Fruit fly (Drosophila melanogaster) whole organism, pupa: ENCODE results near the gene CG32104.

Experiments
- CG10348 ChIP-seq: fragments of 200-800 bp; sonication (Bioruptor generic); IDR thresholded peaks from 2 replicates; pipeline ENCODE4 v1.3.6; 2022; ENCODE audit warnings: missing biosample characterization, missing genetic modification characterization
- CG12605 ChIP-seq: fragments of 200-800 bp; sonication (Bioruptor generic); IDR thresholded peaks from 2 replicates; pipeline ENCODE4 v1.3.6; 2022; ENCODE audit warnings: missing biosample characterization, missing genetic modification characterization
- CG13204 ChIP-seq: fragments of 200-800 bp; sonication (Bioruptor generic); optimal IDR thresholded peaks from 2 replicates; lab custom pipeline; 2018; ENCODE audit warnings: missing biosample characterization, mild to moderate bottlenecking, missing genetic modification characterization, moderate library complexity
- CG14655 ChIP-seq: fragments of 200-800 bp; sonication (Bioruptor generic); optimal IDR thresholded peaks from 3 replicates; lab custom pipeline; 2017; ENCODE audit warnings: mild to moderate bottlenecking, missing biosample characterization, missing genetic modification reagents, missing genetic modification characterization
- CG15710 ChIP-seq: fragments of 200-800 bp; sonication (Bioruptor generic); optimal IDR thresholded peaks from 2 replicates; lab custom pipeline; 2018; ENCODE audit warnings: missing biosample characterization, mild to moderate bottlenecking, missing genetic modification characterization, moderate library complexity
- CG17806 ChIP-seq: fragments of 200-800 bp; sonication (Bioruptor generic); optimal IDR thresholded peaks from 2 replicates; lab custom pipeline; 2018; ENCODE audit warnings: missing biosample characterization, mild to moderate bottlenecking, missing genetic modification characterization, moderate library complexity
- CG32121 ChIP-seq: fragments of 200-800 bp; sonication (Bioruptor generic); IDR thresholded peaks from 2 replicates; pipeline ENCODE4 v1.3.6; 2022; ENCODE audit warnings: missing biosample characterization, missing genetic modification characterization
- CG34367 ChIP-seq: fragments of 200-800 bp; sonication (Bioruptor generic); optimal IDR thresholded peaks from 2 replicates; lab custom pipeline; 2018; ENCODE audit warnings: missing biosample characterization, mild to moderate bottlenecking, missing genetic modification characterization
- CG4496 ChIP-seq: fragments of 200-800 bp; sonication (Bioruptor generic); IDR thresholded peaks from 3 replicates; pipeline ENCODE4 v1.3.6; 2022; ENCODE audit warnings: missing biosample characterization, missing genetic modification characterization
- CG8159 ChIP-seq: fragments of 200-800 bp; sonication (Bioruptor generic); optimal IDR thresholded peaks from 3 replicates; lab custom pipeline; 2018; ENCODE audit warnings: missing biosample characterization, mild to moderate bottlenecking, missing genetic modification characterization, moderate library complexity
- CG8301 ChIP-seq: fragments of 200-800 bp; sonication (Bioruptor generic); optimal IDR thresholded peaks from 2 replicates; lab custom pipeline; 2018; ENCODE audit warnings: missing biosample characterization, mild to moderate bottlenecking, missing genetic modification characterization
- CG9948 ChIP-seq: fragments of 200-800 bp; sonication (Bioruptor generic); optimal IDR thresholded peaks from 2 replicates; lab custom pipeline; 2018; ENCODE audit warnings: missing biosample characterization, mild to moderate bottlenecking, missing genetic modification characterization, moderate library complexity
- D1 ChIP-seq: fragments of 200-800 bp; sonication (Bioruptor generic); optimal IDR thresholded peaks from 2 replicates; lab custom pipeline; 2018; ENCODE audit warnings: missing biosample characterization, mild to moderate bottlenecking, missing genetic modification characterization, moderate library complexity
- EcR ChIP-seq: fragments of 200-800 bp; sonication (Bioruptor generic); optimal IDR thresholded peaks from 3 replicates; lab custom pipeline; 2019; ENCODE audit warnings: missing biosample characterization, missing genetic modification characterization, mild to moderate bottlenecking, moderate library complexity, missing genetic modification reagents
- Ets98B ChIP-seq: fragments of 200-800 bp; sonication (Bioruptor generic); IDR thresholded peaks from 2 replicates; pipeline ENCODE4 v1.3.6; 2022; ENCODE audit warnings: missing biosample characterization, missing genetic modification characterization
- Pif1A ChIP-seq: fragments of 200-800 bp; sonication (Bioruptor generic); optimal IDR thresholded peaks from 3 replicates; lab custom pipeline; 2016; ENCODE audit warnings: missing biosample characterization, missing genetic modification characterization
- Pif1B ChIP-seq: fragments of 200-800 bp; sonication (Bioruptor generic); optimal IDR thresholded peaks from 3 replicates; lab custom pipeline; 2016; ENCODE audit warnings: missing biosample characterization, missing genetic modification characterization
- Snoo ChIP-seq: fragments of 200-800 bp; sonication (Bioruptor generic); optimal IDR thresholded peaks from 3 replicates; lab custom pipeline; 2017; ENCODE audit warnings: missing biosample characterization, mild to moderate bottlenecking, missing genetic modification characterization, inconsistent platforms
- fd96Ca ChIP-seq: fragments of 200-800 bp; sonication (Bioruptor generic); IDR thresholded peaks from 3 replicates; pipeline ENCODE4 v1.3.6; 2022; ENCODE audit warnings: missing biosample characterization, missing genetic modification characterization
- gl ChIP-seq: fragments of 200-800 bp; sonication (Bioruptor generic); optimal IDR thresholded peaks from 2 replicates; lab custom pipeline; 2018; ENCODE audit warnings: missing biosample characterization, mild to moderate bottlenecking, missing genetic modification characterization
- rn ChIP-seq: fragments of 200-800 bp; sonication (Bioruptor generic); IDR thresholded peaks from 2 replicates; pipeline ENCODE4 v1.3.6; 2022; ENCODE audit warnings: missing biosample characterization, missing genetic modification characterization

Gene CG32104

DNA sequence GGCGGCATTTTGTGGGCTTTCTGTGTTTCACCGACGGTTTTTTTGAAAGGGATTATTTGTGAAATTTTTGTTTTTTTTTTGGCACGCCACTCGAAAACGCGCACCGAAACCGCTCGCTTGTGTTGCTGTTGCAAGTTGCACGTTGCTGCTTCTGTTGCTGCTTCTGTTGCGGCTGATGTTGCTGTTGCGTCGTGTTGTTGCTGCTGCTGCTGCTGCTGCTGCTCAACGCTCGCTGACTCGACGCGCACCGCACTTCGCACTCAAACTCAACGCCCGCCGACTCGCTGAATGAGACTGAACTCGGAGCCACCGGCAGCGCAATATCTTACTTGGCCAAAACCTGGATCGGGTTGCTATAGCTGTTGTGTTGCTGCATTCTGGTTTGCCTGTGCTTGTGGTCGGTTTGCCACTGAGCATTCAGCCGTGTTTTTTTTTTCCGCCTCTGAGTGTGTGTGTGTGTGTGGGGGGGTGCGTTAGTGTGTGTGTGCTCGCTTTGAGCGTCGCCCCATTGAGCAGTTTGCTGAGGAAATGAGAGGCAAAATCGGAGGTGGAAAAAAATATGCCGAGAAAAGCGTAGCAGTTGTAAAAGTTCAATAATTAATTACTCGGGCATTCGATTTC is 33.4 kb upstream of the CG32104 start, which contains the start of gene toe:
Gene toe (minus strand): TSS at position 277 of the 621 bp plus-strand sequence.
- no peak for TF ChIP-seq Pif1A (GFP tag; lab: Kevin White, UChicago)
- TF ChIP-seq CG4496 (GFP tag; lab: Robert Waterston, UW) = no peak
- TF ChIP-seq CG13204 (GFP tag; lab: Kevin White, UChicago) = no peak
- TF ChIP-seq Ets98B (GFP tag; lab: Robert Waterston, UW) = no peak
- no peak for TF ChIP-seq D1 (tag; lab: Kevin White, UChicago)
- TF ChIP-seq CG17806 (tag; lab: Kevin White, UChicago) = no peak
- TF ChIP-seq CG32121 (GFP tag; lab: Robert Waterston, UW) = no peak
- no peak for TF ChIP-seq CG34367 (tag; lab: Kevin White, UChicago)
- no peak for TF ChIP-seq rn
- no peak for TF ChIP-seq gl (tag; lab: Kevin White, UChicago)
- no peak for TF ChIP-seq CG12605 (GFP tag; lab: Robert Waterston, UW)
- no peak for TF ChIP-seq CG14655 (GFP tag; lab: Kevin White, UChicago)

DNA sequence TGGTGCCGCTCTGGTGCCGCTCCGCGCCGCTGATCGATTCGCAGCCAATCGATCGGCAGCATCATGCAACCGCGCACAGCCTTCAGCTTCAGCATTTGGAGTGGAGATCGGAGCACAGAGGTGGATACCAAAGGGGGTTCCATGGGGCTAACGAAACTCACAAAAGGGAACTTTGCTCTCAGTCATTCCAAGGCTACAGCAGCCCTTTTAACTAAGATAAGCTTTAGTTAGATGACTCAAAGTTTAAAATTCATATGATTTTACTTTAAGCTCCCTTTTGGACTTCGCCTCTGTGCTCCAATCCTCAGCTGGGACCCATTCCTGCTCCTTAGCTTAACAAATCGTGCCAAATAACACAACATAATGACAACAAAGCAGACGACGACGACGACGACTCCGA is 21.3 kb upstream of the CG32104 start:
- TF ChIP-seq CG8159 (tag; lab: Kevin White, UChicago) (peak; percentile 43), D1 (tag; lab: Kevin White, UChicago) (no peak), CG17806 (tag; lab: Kevin White, UChicago) (peak; percentile 2)

DNA sequence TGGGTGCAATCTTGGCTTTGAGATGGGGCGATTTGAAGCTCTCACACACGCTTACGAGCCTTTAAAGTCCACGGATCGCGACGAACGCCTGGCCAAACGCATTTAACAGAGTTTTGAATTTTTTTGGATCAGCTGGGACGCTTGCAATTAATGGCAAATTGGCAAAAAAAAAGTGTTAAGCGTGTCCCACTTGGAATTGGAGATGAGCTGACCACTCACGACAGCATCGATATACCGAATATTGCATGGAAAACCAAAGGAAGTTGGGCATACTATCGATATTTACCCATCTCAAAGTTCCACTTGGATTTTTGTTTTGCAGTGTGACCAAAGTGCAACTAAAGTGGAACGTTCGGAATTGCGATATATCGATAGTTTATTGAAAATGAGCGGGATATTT is 18.2 kb upstream of the CG32104 start, which contains the start of gene ArfGAP1:
Gene ArfGAP1 (minus strand): TSS at position 240 of the 400 bp plus-strand sequence.
- TF ChIP-seq Ets98B (GFP tag; lab: Robert Waterston, UW) (peak; percentile 40), fd96Ca (0 out of 3 replicates have a peak, but pooled peaks have one; percentile 19), CG17806 (tag; lab: Kevin White, UChicago) (no peak), gl (tag; lab: Kevin White, UChicago) (no peak), CG4496 (GFP tag; lab: Robert Waterston, UW) (peak; percentile 33; the same call in 1 of the 3 replicates), CG15710 (tag; lab: Kevin White, UChicago) (no peak), Pif1A (GFP tag; lab: Kevin White, UChicago) (no peak), Pif1B (GFP tag; lab: Kevin White, UChicago) (no peak), CG14655 (GFP tag; lab: Kevin White, UChicago) (no peak), CG32121 (GFP tag; lab: Robert Waterston, UW) (0 out of 2 replicates have a peak, but pooled peaks have one; percentile 11), CG8159 (tag; lab: Kevin White, UChicago) (no peak)
- TF ChIP-seq, all 21 proteins: peak for 4

DNA sequence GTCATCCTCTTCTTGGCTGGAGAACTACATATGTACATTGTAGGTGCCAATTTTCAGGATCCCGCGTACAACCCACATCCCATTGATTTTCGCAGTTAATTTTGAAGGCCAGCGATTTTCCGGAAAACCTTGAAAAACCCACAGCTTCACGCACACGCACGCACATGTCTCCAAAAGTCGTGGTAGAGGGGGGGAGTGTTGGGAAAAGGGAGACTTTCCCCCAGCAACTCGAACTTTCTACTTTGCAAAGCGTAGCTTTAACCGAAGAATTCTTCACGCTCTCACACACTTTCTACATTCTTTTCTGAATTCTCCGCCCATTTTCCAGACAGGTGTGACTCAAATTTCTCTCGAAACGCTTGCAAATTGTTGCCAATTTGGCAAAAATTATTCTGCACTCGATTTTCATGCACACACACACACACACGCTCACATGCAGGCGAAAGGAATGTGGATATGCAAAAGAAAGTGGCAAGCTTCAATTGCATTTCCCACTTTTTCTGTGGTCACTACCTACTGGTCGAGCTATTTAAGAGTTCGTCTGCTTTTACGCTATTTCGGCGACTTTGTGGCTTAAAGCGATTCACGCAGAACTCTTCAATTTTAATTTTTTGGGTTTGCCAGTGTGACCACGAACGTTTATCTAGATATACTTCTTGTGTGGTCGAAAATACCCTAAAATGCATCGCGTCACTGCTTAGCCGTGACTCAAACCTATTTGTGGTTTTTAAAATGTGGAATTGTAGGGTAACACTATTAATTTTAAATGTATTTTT is 15.3 kb upstream of the CG32104 start, which contains the start of gene SCaMC:
Gene SCaMC (minus strand): TSS at position 654 of the 776 bp plus-strand sequence.
- TF ChIP-seq Pif1A (GFP tag; lab: Kevin White, UChicago) (no peak), EcR (GFP tag; lab: Kevin White, UChicago) (no peak), CG10348 (no peak), CG17806 (tag; lab: Kevin White, UChicago) (no peak), gl (tag; lab: Kevin White, UChicago) (no peak), CG12605 (GFP tag; lab: Robert Waterston, UW) (no peak), CG32121 (GFP tag; lab: Robert Waterston, UW) (no peak), CG14655 (GFP tag; lab: Kevin White, UChicago) (no peak), CG9948 (tag; lab: Kevin White, UChicago) (no peak), CG13204 (GFP tag; lab: Kevin White, UChicago) (no peak), CG15710 (tag; lab: Kevin White, UChicago) (no peak), D1 (tag; lab: Kevin White, UChicago) (no peak), CG4496 (GFP tag; lab: Robert Waterston, UW) (no peak)

DNA sequence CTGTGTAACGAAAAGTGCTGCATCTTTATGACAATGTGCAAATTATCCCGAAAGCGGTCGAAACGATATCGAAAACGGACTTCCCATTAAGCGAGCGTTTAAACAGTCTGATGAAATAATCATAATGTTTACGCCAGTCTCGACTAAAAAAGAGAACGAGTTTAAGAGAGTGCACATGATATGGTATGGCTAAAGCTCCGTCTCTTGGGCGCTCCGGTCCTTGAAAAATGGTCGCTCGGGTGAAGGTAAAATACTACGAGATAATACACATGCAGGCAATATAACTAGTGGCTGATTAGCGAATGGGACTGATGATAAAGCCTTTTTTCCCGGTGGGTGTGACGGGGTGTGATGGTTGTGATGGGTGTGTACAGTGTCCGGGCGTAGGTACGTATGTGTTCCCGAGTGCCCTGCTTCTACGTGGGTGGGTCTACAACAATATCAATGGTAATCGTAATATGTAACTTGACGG is 12.1 kb upstream of the CG32104 start:
- TF ChIP-seq EcR (GFP tag; lab: Kevin White, UChicago) = peak; percentile 78
- TF ChIP-seq CG8159 (tag; lab: Kevin White, UChicago) = no peak

DNA sequence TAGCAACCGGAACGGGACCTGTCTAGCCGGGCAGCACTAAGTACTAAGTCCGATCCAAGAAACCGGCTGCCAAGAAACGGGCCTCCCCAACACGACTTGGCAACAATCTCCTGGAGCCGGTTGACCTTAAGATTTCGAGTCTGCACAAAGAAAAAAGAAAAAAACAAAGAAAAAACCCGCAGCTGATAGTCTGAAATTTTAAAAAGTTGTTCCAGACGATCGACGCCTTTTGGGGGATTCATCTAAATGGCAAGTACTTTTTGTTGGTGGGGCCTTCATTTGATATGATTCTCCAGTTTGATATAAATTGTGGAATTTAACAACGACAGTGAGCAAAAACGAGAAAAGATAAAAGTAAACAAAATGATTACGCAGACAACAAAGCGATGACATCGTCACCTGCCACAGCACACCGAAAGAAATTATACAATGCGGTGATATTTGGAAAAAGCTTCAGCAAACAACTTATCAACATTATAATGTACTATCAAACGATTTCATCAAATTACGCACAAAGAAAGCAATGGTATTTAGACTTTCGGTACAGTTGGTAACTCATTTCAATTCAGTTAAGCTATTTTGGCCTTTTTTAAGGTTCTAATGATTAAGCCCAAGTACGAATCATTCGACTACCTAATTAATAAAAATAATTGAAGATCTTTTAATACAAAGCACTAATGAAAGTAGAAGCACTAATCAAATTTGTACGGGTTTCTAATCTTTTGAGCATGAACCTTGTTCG is 11.5 kb upstream of the CG32104 start:
- no peak for TF ChIP-seq D1 (tag; lab: Kevin White, UChicago)
- TF ChIP-seq gl (tag; lab: Kevin White, UChicago) = no peak
- no peak for TF ChIP-seq CG10348
- TF ChIP-seq CG9948 (tag; lab: Kevin White, UChicago) = peak; percentile 49
- no peak for TF ChIP-seq CG32121 (GFP tag; lab: Robert Waterston, UW)
- TF ChIP-seq Pif1B (GFP tag; lab: Kevin White, UChicago) = peak; percentile 59
- peak; percentile 60 for TF ChIP-seq Snoo (tag; lab: Kevin White, UChicago)
- no peak for TF ChIP-seq fd96Ca
- TF ChIP-seq CG8159 (tag; lab: Kevin White, UChicago) = peak; percentile 75
- no peak for TF ChIP-seq CG12605 (GFP tag; lab: Robert Waterston, UW)
- no peak for TF ChIP-seq Ets98B (GFP tag; lab: Robert Waterston, UW)
- TF ChIP-seq CG14655 (GFP tag; lab: Kevin White, UChicago) = no peak
- peak; percentile 64 for TF ChIP-seq CG15710 (tag; lab: Kevin White, UChicago)
- no peak for TF ChIP-seq CG13204 (GFP tag; lab: Kevin White, UChicago)
- TF ChIP-seq EcR (GFP tag; lab: Kevin White, UChicago) = peak; percentile 74
- TF ChIP-seq rn = no peak
- peak; percentile 77 for TF ChIP-seq Pif1A (GFP tag; lab: Kevin White, UChicago)
- TF ChIP-seq CG8301 = peak; percentile 32
- no peak for TF ChIP-seq CG34367 (tag; lab: Kevin White, UChicago)
- TF ChIP-seq CG17806 (tag; lab: Kevin White, UChicago) = peak; percentile 47
- TF ChIP-seq CG4496 (GFP tag; lab: Robert Waterston, UW) = no peak
